Worm (Caenorhabditis elegans): Measurements from ENCODE around the gene blos-8.

Gene blos-8

ce11 chrX:15438768-15439167, 7.8 kb upstream of the blos-8 start:
- TF ChIP-seq nhr-237 (tag; optimal IDR thresholded peaks at IDR 0.05) (no peak), ceh-39 (tag; optimal IDR thresholded peaks at IDR 0.05) (no peak), pha-4 (tag; optimal IDR thresholded peaks at IDR 0.05) (no peak), nhr-28 (tag; optimal IDR thresholded peaks at IDR 0.05) (no peak), tbx-8 (GFP tag; optimal IDR thresholded peaks at IDR 0.05) (no peak), sem-2 (GFP tag; optimal IDR thresholded peaks at IDR 0.05) (no peak), drap-1 (GFP tag; optimal IDR thresholded peaks at IDR 0.05) (no peak), blmp-1 (tag; optimal IDR thresholded peaks at IDR 0.05) (no peak), sptf-1 (tag; optimal IDR thresholded peaks at IDR 0.05) (no peak), flh-1 (GFP tag; optimal IDR thresholded peaks at IDR 0.05) (no peak), unc-62 (GFP tag; optimal IDR thresholded peaks at IDR 0.05) (no peak)

ce11 chrX:15434922-15435321, 3.9 kb upstream of the blos-8 start:
- TF ChIP-seq elt-1 (tag; optimal IDR thresholded peaks at IDR 0.05; ENCODE audit: borderline replicate concordance, insufficient read depth) = no peak

ce11 chrX:15433487-15433886, 2.5 kb upstream of the blos-8 start, which contains the start of gene flp-32:
TSS of gene flp-32 (plus strand) at chrX:15433787.
- no peak for TF ChIP-seq drap-1 (GFP tag; optimal IDR thresholded peaks at IDR 0.05)
- no peak for TF ChIP-seq ceh-83 (GFP tag; optimal IDR thresholded peaks at IDR 0.05)

- no peak for TF ChIP-seq ceh-39 (tag; optimal IDR thresholded peaks at IDR 0.05)
- peak; percentile 20 for TF ChIP-seq blmp-1 (tag; optimal IDR thresholded peaks at IDR 0.05)
Measured at ce11 chrX:15427931-15428330, 3.1 kb downstream of the blos-8 start, which contains the start of gene nas-13. TSS of gene nas-13 (minus strand) at chrX:15428253.

- no peak for TF ChIP-seq M03D4.4 (tag; optimal IDR thresholded peaks at IDR 0.05)
- no peak for TF ChIP-seq ceh-43 (GFP tag; optimal IDR thresholded peaks at IDR 0.05)
- TF ChIP-seq elt-1 (tag; optimal IDR thresholded peaks at IDR 0.05; ENCODE audit: borderline replicate concordance, insufficient read depth) = no peak
- TF ChIP-seq elt-3 (tag; optimal IDR thresholded peaks at IDR 0.05) = no peak
- no peak for TF ChIP-seq ham-2 (GFP tag; optimal IDR thresholded peaks at IDR 0.05)
- no peak for TF ChIP-seq ceh-83 (GFP tag; optimal IDR thresholded peaks at IDR 0.05)
- TF ChIP-seq drap-1 (GFP tag; optimal IDR thresholded peaks at IDR 0.05) = no peak
- TF ChIP-seq ztf-11 (tag; optimal IDR thresholded peaks at IDR 0.05) = no peak
- no peak for TF ChIP-seq flh-1 (GFP tag; optimal IDR thresholded peaks at IDR 0.05)
- no peak for TF ChIP-seq lin-13 (tag; optimal IDR thresholded peaks at IDR 0.05)
- no peak for TF ChIP-seq cnd-1 (tag; optimal IDR thresholded peaks at IDR 0.05)
- no peak for TF ChIP-seq nhr-12 (tag; optimal IDR thresholded peaks at IDR 0.05)
- TF ChIP-seq snpc-4 (tag; optimal IDR thresholded peaks at IDR 0.05) = no peak
- TF ChIP-seq ceh-39 (tag; optimal IDR thresholded peaks at IDR 0.05) = no peak
- TF ChIP-seq nhr-2 (tag; optimal IDR thresholded peaks at IDR 0.05) = no peak
- TF ChIP-seq sem-2 (GFP tag; optimal IDR thresholded peaks at IDR 0.05) = no peak
- TF ChIP-seq unc-120 (tag; optimal IDR thresholded peaks at IDR 0.05; ENCODE audit: poor library complexity, severe bottlenecking) = no peak
- no peak for TF ChIP-seq lin-32 (GFP tag; optimal IDR thresholded peaks at IDR 0.05)
- no peak for TF ChIP-seq bed-3 (GFP tag; optimal IDR thresholded peaks at IDR 0.05)
- no peak for TF ChIP-seq pha-4 (tag; optimal IDR thresholded peaks at IDR 0.05)
Measured at ce11 chrX:15423708-15424423, 7.1 kb downstream of the blos-8 start.

- TF ChIP-seq sem-2 (GFP tag; optimal IDR thresholded peaks at IDR 0.05) = no peak
- no peak for TF ChIP-seq unc-62 (GFP tag; optimal IDR thresholded peaks at IDR 0.05)
- TF ChIP-seq unc-120 (tag; optimal IDR thresholded peaks at IDR 0.05; ENCODE audit: poor library complexity, severe bottlenecking) = no peak
- no peak for TF ChIP-seq nhr-76 (tag; optimal IDR thresholded peaks at IDR 0.05)
- TF ChIP-seq blmp-1 (tag; optimal IDR thresholded peaks at IDR 0.05) = no peak
- no peak for TF ChIP-seq tbx-8 (GFP tag; optimal IDR thresholded peaks at IDR 0.05)
- TF ChIP-seq lin-13 (tag; optimal IDR thresholded peaks at IDR 0.05) = no peak
Measured at ce11 chrX:15420671-15421070, 10.3 kb downstream of the blos-8 start, which contains the start of gene F39D8.3. TSS of gene F39D8.3 (plus strand) at chrX:15420971.
